Worm (Caenorhabditis elegans): ENCODE results near the gene T15H9.5.
A peak's percentile ranks its signal among the peaks of the same experiment; 100 is the strongest.

ce11 chrII:9574406-9574805 lies 36.8 kb downstream of the T15H9.5 start:
- no peak for TF ChIP-seq pha-4 (tag; optimal IDR thresholded peaks at IDR 0.05)
- TF ChIP-seq ceh-19 (GFP tag; optimal IDR thresholded peaks at IDR 0.05) = no peak
- TF ChIP-seq unc-55 (GFP tag; optimal IDR thresholded peaks at IDR 0.05) = no peak
- TF ChIP-seq ets-4 (tag; optimal IDR thresholded peaks at IDR 0.05) = no peak
- peak; percentile 81 for TF ChIP-seq sox-2 (GFP tag; IDR thresholded peaks at IDR 0.05)
- TF ChIP-seq odd-2 (tag; optimal IDR thresholded peaks at IDR 0.05) = no peak
- no peak for TF ChIP-seq Y22D7AL.16 (tag; optimal IDR thresholded peaks at IDR 0.05)
- TF ChIP-seq pag-3 (tag; optimal IDR thresholded peaks at IDR 0.05; ENCODE audit: borderline replicate concordance) = no peak
- TF ChIP-seq tbx-2 (tag; optimal IDR thresholded peaks at IDR 0.05) = peak; percentile 8
- no peak for TF ChIP-seq ceh-9 (tag; optimal IDR thresholded peaks at IDR 0.05)
- no peak for TF ChIP-seq ama-1 (optimal IDR thresholded peaks at IDR 0.05)
